Worm (Caenorhabditis elegans) whole organism, L2 larva: Measurements from ENCODE around the gene fipp-1.

Experiments
- C34F6.9 ChIP-seq: fragments of 150-350 bp; optimal IDR thresholded peaks from 2 replicates; lab custom pipeline; 2014; ENCODE audit warnings: missing biosample characterization, missing genetic modification characterization
- R02D3.7 ChIP-seq: fragments of 150-350 bp; optimal IDR thresholded peaks from 2 replicates; lab custom pipeline; 2014; ENCODE audit warnings: missing biosample characterization, missing genetic modification characterization
- ZK546.5 ChIP-seq: sonication (generic microtip); optimal IDR thresholded peaks from 2 replicates; lab custom pipeline; 2017; ENCODE audit warnings: missing biosample characterization, missing genetic modification characterization
- alr-1 ChIP-seq: fragments of 150-350 bp; optimal IDR thresholded peaks from 2 replicates; lab custom pipeline; 2014; ENCODE audit warnings: missing biosample characterization, missing genetic modification characterization
- aly-2 ChIP-seq: fragments of 150-350 bp; optimal IDR thresholded peaks from 2 replicates; lab custom pipeline; 2014; ENCODE audit warnings: missing biosample characterization, missing genetic modification characterization
- ama-1 ChIP-seq: fragments of 150-350 bp; optimal IDR thresholded peaks from 2 replicates; lab custom pipeline; 2018; ENCODE audit warnings: inconsistent platforms
- blmp-1 ChIP-seq: sonication (generic microtip); optimal IDR thresholded peaks from 2 replicates; lab custom pipeline; 2017; ENCODE audit warnings: missing genetic modification characterization, mild to moderate bottlenecking, missing compliant biosample characterization, antibody characterized with exemption, moderate library complexity; ENCODE audit not compliant: insufficient read depth
- ceh-16 ChIP-seq: fragments of 150-350 bp; optimal IDR thresholded peaks from 2 replicates; lab custom pipeline; 2014; ENCODE audit warnings: missing biosample characterization, missing genetic modification characterization
- crh-2 ChIP-seq: sonication (generic microtip); optimal IDR thresholded peaks from 2 replicates; lab custom pipeline; 2017; ENCODE audit warnings: missing biosample characterization, missing genetic modification characterization
- egl-27 ChIP-seq: sonication (generic microtip); optimal IDR thresholded peaks from 3 replicates; lab custom pipeline; 2017; ENCODE audit warnings: missing biosample characterization, missing genetic modification reagents, missing genetic modification characterization
- elt-3 ChIP-seq: sonication (generic microtip); optimal IDR thresholded peaks from 2 replicates; lab custom pipeline; 2017; ENCODE audit warnings: missing biosample characterization, missing genetic modification characterization
- gmeb-1 ChIP-seq: fragments of 150-350 bp; optimal IDR thresholded peaks from 2 replicates; lab custom pipeline; 2014; ENCODE audit warnings: missing biosample characterization, missing genetic modification characterization
- lin-13 ChIP-seq: fragments of 150-350 bp; optimal IDR thresholded peaks from 2 replicates; lab custom pipeline; 2014; ENCODE audit warnings: missing biosample characterization, missing genetic modification reagents, missing genetic modification characterization
- lin-39 ChIP-seq: fragments of 150-350 bp; optimal IDR thresholded peaks from 2 replicates; lab custom pipeline; 2014; ENCODE audit warnings: missing biosample characterization, missing genetic modification reagents, missing genetic modification characterization
- lsy-2 ChIP-seq, 2 experiments: fragments of 150-350 bp in 1 of 2; sonication (generic microtip) in 1 of 2; optimal IDR thresholded peaks; 2 replicates each; lab custom pipeline; 2014 to 2017; ENCODE audit warnings: missing biosample characterization in 2 of 2, missing genetic modification characterization in 2 of 2
- mdl-1 ChIP-seq, 2 experiments: fragments of 150-350 bp in 1 of 2; sonication (generic microtip) in 1 of 2; optimal IDR thresholded peaks; 2 replicates each; lab custom pipeline; 2017; ENCODE audit warnings: missing biosample characterization in 2 of 2, missing genetic modification characterization in 2 of 2
- nhr-10 ChIP-seq: sonication (generic microtip); optimal IDR thresholded peaks from 2 replicates; lab custom pipeline; 2017; ENCODE audit warnings: missing biosample characterization, missing genetic modification characterization
- nhr-12 ChIP-seq: fragments of 150-350 bp; optimal IDR thresholded peaks from 2 replicates; lab custom pipeline; 2014; ENCODE audit warnings: missing biosample characterization, missing genetic modification characterization
- nhr-129 ChIP-seq: fragments of 150-350 bp; optimal IDR thresholded peaks from 2 replicates; lab custom pipeline; 2014; ENCODE audit warnings: missing biosample characterization, missing genetic modification characterization
- nhr-21 ChIP-seq: fragments of 150-350 bp; optimal IDR thresholded peaks from 2 replicates; lab custom pipeline; 2014; ENCODE audit warnings: missing biosample characterization, missing genetic modification characterization
- nhr-23 ChIP-seq: fragments of 150-350 bp; optimal IDR thresholded peaks from 2 replicates; lab custom pipeline; 2014; ENCODE audit warnings: missing biosample characterization, missing genetic modification reagents, missing genetic modification characterization
- nhr-237 ChIP-seq: fragments of 150-350 bp; optimal IDR thresholded peaks from 2 replicates; lab custom pipeline; 2014; ENCODE audit warnings: missing biosample characterization, missing genetic modification characterization
- sem-4 ChIP-seq: fragments of 150-350 bp; optimal IDR thresholded peaks from 2 replicates; lab custom pipeline; 2014; ENCODE audit warnings: missing biosample characterization, missing genetic modification reagents, missing genetic modification characterization
- skn-1 ChIP-seq: sonication (generic microtip); optimal IDR thresholded peaks from 2 replicates; lab custom pipeline; 2017; ENCODE audit warnings: missing biosample characterization, missing genetic modification characterization
- sma-3 ChIP-seq: sonication (generic microtip); optimal IDR thresholded peaks from 2 replicates; lab custom pipeline; 2016; ENCODE audit warnings: missing genetic modification reagents, missing genetic modification characterization, missing compliant biosample characterization
- sma-9 ChIP-seq, 2 experiments: fragments of 150-350 bp in 1 of 2; sonication (generic microtip) in 1 of 2; optimal IDR thresholded peaks; 2 replicates each; lab custom pipeline; 2014 to 2016; ENCODE audit warnings: missing genetic modification characterization in 2 of 2, mild to moderate bottlenecking in 1 of 2, missing biosample characterization in 1 of 2, missing compliant biosample characterization in 1 of 2, missing genetic modification reagents in 1 of 2, moderate library complexity in 1 of 2
- snpc-4 ChIP-seq: fragments of 150-350 bp; optimal IDR thresholded peaks from 2 replicates; lab custom pipeline; 2014; ENCODE audit warnings: missing biosample characterization, missing genetic modification characterization
- unc-39 ChIP-seq: fragments of 150-350 bp; optimal IDR thresholded peaks from 2 replicates; lab custom pipeline; 2014; ENCODE audit warnings: missing biosample characterization, missing genetic modification characterization
- unc-55 ChIP-seq: fragments of 150-350 bp; sonication (generic microtip); optimal IDR thresholded peaks from 3 replicates; lab custom pipeline; 2014; ENCODE audit warnings: missing biosample characterization, missing genetic modification reagents, missing genetic modification characterization
- zag-1 ChIP-seq: fragments of 150-350 bp; optimal IDR thresholded peaks from 2 replicates; lab custom pipeline; 2014; ENCODE audit warnings: missing biosample characterization, missing genetic modification characterization
- ztf-1 ChIP-seq: fragments of 200-800 bp; sonication (Bioruptor generic); conservative IDR thresholded peaks from 2 replicates; pipeline ENCODE4 v1.3.6; 2022; ENCODE audit warnings: missing genetic modification characterization, missing compliant biosample characterization
- ztf-11 ChIP-seq: sonication (generic microtip); optimal IDR thresholded peaks from 2 replicates; lab custom pipeline; 2017; ENCODE audit warnings: missing biosample characterization, missing genetic modification characterization
- ztf-4 ChIP-seq: fragments of 150-350 bp; optimal IDR thresholded peaks from 2 replicates; lab custom pipeline; 2014; ENCODE audit warnings: missing biosample characterization, missing genetic modification characterization

Gene fipp-1

DNA sequence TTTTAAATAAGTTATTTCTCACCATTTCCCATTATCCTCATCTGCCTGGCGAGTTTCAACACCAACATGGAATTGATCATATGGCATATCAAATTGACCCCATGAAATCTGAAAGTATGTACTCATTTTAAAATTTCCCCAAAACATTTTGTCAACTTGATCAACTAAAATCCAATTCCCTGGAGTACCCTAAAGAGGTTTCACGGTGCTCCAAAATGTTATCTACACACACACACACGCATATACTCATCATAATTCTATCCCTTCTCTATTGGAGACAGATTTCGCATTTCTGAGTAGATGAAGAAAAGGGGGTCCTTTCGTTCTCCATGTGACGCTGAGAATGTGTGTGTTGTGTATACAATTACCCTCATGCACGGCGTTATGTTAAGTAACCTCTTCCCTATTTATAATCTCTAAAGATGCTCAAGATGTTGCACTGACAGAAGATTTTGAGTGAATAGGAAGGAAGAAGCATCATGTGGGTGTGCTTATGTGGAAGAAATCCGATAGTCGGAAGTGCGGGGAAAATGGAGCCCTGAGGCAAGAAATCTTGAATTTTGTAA, 15.5 kb upstream of the fipp-1 start:
- TF ChIP-seq nhr-129 (tag; lab: Kevin White, UChicago) (no peak), ceh-16 (tag; lab: Kevin White, UChicago) (no peak), blmp-1 (tag; lab: Kevin White, UChicago) (no peak), unc-55 (no peak), nhr-23 (tag; lab: Kevin White, UChicago) (no peak), nhr-237 (tag; lab: Kevin White, UChicago) (no peak), ztf-1 (no peak), ZK546.5 (no peak), snpc-4 (no peak), ama-1 (lab: Kevin White, UChicago) (no peak), lin-39 (tag; lab: Kevin White, UChicago) (no peak), zag-1 (tag; lab: Kevin White, UChicago) (no peak), egl-27 (tag; lab: Kevin White, UChicago) (no peak)

DNA sequence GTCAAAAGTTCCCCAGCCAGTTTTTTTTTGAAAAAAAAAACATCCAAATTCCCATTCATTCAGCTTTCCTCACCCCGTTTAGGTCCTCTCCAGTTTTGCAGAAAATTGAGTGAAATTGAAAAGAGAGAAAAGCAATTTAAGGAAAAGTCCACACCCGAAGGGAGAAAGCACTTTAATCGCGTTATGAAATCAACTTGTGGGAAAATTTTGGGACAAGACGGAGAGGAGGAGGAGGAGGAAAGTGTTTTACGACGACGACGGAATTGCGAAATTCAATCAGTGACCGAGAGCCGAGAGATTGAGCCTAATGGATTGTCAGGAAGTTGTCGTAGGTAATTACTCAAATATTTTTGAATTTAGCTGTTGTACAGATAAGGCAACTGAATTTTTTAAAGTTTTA, 14.2 kb upstream of the fipp-1 start:
- TF ChIP-seq skn-1 = no peak
- no peak for TF ChIP-seq mdl-1 (tag; optimal IDR thresholded peaks at IDR 0.05; lab: Kevin White, UChicago)
- TF ChIP-seq nhr-237 (tag; lab: Kevin White, UChicago) = no peak
- peak; percentile 13 for TF ChIP-seq nhr-129 (tag; lab: Kevin White, UChicago)
- TF ChIP-seq sma-9 (GFP tag; optimal IDR thresholded peaks at IDR 0.05; lab: Kevin White, UChicago) = peak; percentile 43
- no peak for TF ChIP-seq sma-9 (tag; optimal IDR thresholded peaks at IDR 0.05; lab: Kevin White, UChicago)
- no peak for TF ChIP-seq elt-3
- peak; percentile 13 for TF ChIP-seq C34F6.9 (tag; lab: Kevin White, UChicago)
- TF ChIP-seq ztf-1 = no peak
- TF ChIP-seq lin-39 (tag; lab: Kevin White, UChicago) = no peak
- TF ChIP-seq ztf-4 (tag; lab: Kevin White, UChicago) = no peak
- TF ChIP-seq lsy-2 (tag; optimal IDR thresholded peaks at IDR 0.05; lab: Kevin White, UChicago) = peak in 1 of 2 experiments; percentile 20
- peak; percentile 12 for TF ChIP-seq egl-27 (tag; lab: Kevin White, UChicago)
- TF ChIP-seq sem-4 = peak; percentile 64
- TF ChIP-seq sma-3 (GFP tag; lab: Kevin White, UChicago) = no peak
- TF ChIP-seq ZK546.5 = no peak
- no peak for TF ChIP-seq ztf-11

DNA sequence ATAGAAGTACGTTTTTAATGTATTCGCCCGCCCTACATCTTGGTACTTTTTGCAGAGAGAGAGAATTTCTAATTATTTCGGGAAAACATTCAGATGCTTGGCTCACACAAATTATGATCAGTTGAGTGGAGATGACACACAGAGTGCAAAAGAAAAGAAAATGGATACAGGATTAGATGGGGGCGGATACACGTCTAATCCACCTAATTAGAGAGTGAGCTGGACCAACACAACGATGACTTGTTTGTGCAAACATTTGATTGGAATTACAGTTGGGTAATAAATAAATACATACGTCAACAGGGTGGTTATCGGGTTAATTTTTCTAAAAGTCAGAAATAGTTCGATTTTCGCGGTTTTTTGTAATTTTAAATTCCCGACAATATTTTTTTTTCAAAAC, 12.5 kb upstream of the fipp-1 start:
- TF ChIP-seq crh-2 (tag; lab: Kevin White, UChicago) = no peak
- TF ChIP-seq nhr-10 (tag; lab: Kevin White, UChicago) = no peak
- TF ChIP-seq R02D3.7 (tag; lab: Kevin White, UChicago) = no peak
- no peak for TF ChIP-seq nhr-237 (tag; lab: Kevin White, UChicago)
- TF ChIP-seq zag-1 (tag; lab: Kevin White, UChicago) = no peak
- TF ChIP-seq ZK546.5 = no peak
- TF ChIP-seq lsy-2 (tag; optimal IDR thresholded peaks at IDR 0.05; lab: Kevin White, UChicago) = no peak
- TF ChIP-seq ztf-4 (tag; lab: Kevin White, UChicago) = no peak
- no peak for TF ChIP-seq unc-55
- TF ChIP-seq unc-39 (tag; lab: Kevin White, UChicago) = no peak
- no peak for TF ChIP-seq nhr-12 (tag; lab: Kevin White, UChicago)
- TF ChIP-seq ama-1 (lab: Kevin White, UChicago) = no peak
- no peak for TF ChIP-seq nhr-129 (tag; lab: Kevin White, UChicago)
- TF ChIP-seq sma-3 (GFP tag; lab: Kevin White, UChicago) = no peak
- TF ChIP-seq ztf-11 = no peak
- TF ChIP-seq mdl-1 (tag; optimal IDR thresholded peaks at IDR 0.05; lab: Kevin White, UChicago) = no peak

DNA sequence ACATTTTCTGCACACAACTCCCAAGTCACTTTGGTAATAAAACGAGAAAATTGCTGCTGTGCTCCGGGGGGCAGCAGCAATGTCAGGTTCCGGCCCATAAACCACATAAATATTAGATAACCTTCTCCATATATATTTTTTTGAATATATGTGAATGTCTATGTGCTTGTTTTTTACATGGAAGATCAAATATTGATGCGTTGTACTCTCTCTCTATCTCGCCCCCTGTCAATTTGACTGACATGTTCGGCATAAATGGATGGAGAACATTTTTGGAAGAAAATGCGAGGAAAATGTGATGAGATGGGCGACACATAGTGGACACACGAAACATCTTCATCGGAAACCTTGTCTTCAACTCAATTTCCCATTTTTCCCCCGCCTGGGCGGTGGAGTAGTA, 11.6 kb upstream of the fipp-1 start:
- TF ChIP-seq nhr-21 (tag; lab: Kevin White, UChicago) (no peak), aly-2 (tag; lab: Kevin White, UChicago) (no peak), nhr-23 (tag; lab: Kevin White, UChicago) (no peak), lin-13 (GFP tag; lab: Kevin White, UChicago) (no peak), C34F6.9 (tag; lab: Kevin White, UChicago) (no peak), ama-1 (lab: Kevin White, UChicago) (no peak), nhr-237 (tag; lab: Kevin White, UChicago) (no peak), unc-55 (no peak), nhr-12 (tag; lab: Kevin White, UChicago) (no peak), snpc-4 (no peak), lin-39 (tag; lab: Kevin White, UChicago) (no peak), lsy-2 (tag; optimal IDR thresholded peaks at IDR 0.05; lab: Kevin White, UChicago) (no peak), gmeb-1 (tag; lab: Kevin White, UChicago) (no peak), nhr-10 (tag; lab: Kevin White, UChicago) (no peak), unc-39 (tag; lab: Kevin White, UChicago) (no peak), alr-1 (tag; lab: Kevin White, UChicago) (no peak)
- TF ChIP-seq, all 48 proteins: peak for 0
